Worm (Caenorhabditis elegans) whole organism, midembryonic: ENCODE results near the gene C25G4.7.

ENCODE experiments used
- T22C8.4 ChIP-seq: fragments of 200-800 bp; sonication (Bioruptor generic); IDR thresholded peaks from 2 replicates; pipeline ENCODE4 v1.3.6; 2022; ENCODE audit warnings: missing genetic modification characterization, missing compliant biosample characterization
- cog-1 ChIP-seq: sonication (generic microtip); optimal IDR thresholded peaks from 2 replicates; lab custom pipeline; 2016; ENCODE audit warnings: missing genetic modification characterization, missing compliant biosample characterization
- flt-1 ChIP-seq: fragments of 200-800 bp; sonication (Bioruptor generic); IDR thresholded peaks from 2 replicates; pipeline ENCODE4 v1.3.6; 2022; ENCODE audit warnings: missing genetic modification characterization, missing compliant biosample characterization
- ref-1 ChIP-seq: fragments of 200-800 bp; sonication (Bioruptor generic); conservative IDR thresholded peaks from 2 replicates; pipeline ENCODE4 v1.3.6; 2022; ENCODE audit warnings: missing genetic modification reagents, missing genetic modification characterization, missing compliant biosample characterization
- tab-1 ChIP-seq: fragments of 200-800 bp; sonication (Bioruptor generic); IDR thresholded peaks from 2 replicates; pipeline ENCODE4 v1.3.6; 2022; ENCODE audit warnings: missing genetic modification characterization, missing compliant biosample characterization
- ztf-23 ChIP-seq: fragments of 200-800 bp; sonication (Bioruptor generic); IDR thresholded peaks from 2 replicates; pipeline ENCODE4 v1.3.6; 2022; ENCODE audit warnings: missing genetic modification reagents, missing genetic modification characterization, missing compliant biosample characterization
- ztf-29 ChIP-seq: fragments of 200-800 bp; sonication (Bioruptor generic); IDR thresholded peaks from 2 replicates; pipeline ENCODE4 v1.3.6; 2022; ENCODE audit warnings: missing genetic modification reagents, missing genetic modification characterization, missing compliant biosample characterization

DNA sequence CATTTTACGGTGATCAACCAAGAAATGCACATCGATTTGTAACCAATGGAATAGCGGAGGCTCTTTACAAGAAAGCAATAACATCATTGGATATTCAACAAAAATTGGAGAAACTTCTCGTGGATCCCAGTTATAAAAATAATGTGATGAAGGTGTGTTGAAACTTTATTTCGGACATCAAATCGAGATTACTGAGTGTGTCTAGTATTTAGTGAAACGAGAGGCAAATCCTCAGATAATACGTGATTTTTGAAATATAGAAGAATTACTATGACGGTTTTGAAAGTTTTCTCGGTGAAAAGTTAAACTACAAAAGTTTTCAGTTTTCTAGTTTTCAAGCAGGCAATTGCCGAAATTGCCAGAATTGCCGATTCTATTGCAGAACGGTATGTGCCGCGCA lies 25.0 kb upstream of the C25G4.7 start:
- TF ChIP-seq flt-1 (GFP tag; lab: Robert Waterston, UW) (no peak), T22C8.4 (GFP tag; lab: Robert Waterston, UW) (no peak), cog-1 (no peak), ztf-29 (no peak), ref-1 (GFP tag; lab: Robert Waterston, UW) (no peak), ztf-23 (GFP tag; lab: Robert Waterston, UW) (no peak), tab-1 (GFP tag; lab: Robert Waterston, UW) (no peak)
